Worm (Caenorhabditis elegans): Measurements from ENCODE around the gene C04B4.6.

Gene C04B4.6

DNA sequence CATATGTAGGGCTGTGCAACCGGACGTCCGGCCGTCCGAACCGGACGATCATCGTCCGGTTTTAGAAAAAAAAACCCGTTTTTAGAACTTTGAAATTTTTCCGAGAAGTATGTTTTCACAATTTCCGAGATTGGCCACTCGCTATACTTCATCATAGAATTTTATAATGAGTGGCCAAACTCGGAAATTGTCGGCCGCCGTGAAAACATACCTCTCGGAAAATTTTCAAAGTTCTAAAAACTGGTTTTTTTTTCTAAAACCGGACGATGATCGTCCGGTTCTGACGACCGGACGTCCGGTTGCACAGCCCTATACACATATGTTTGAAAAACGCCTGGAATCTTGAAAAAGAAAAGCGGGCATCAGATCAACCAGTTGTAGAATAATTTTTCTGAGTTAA is 48.3 kb downstream of the C04B4.6 start:
- TF ChIP-seq ceh-36 (tag; optimal IDR thresholded peaks at IDR 0.05) = no peak
- TF ChIP-seq scrt-1 (GFP tag; IDR thresholded peaks at IDR 0.05) = no peak
- no peak for TF ChIP-seq sea-1 (GFP tag; conservative IDR thresholded peaks at IDR 0.05)
- TF ChIP-seq ama-1 (optimal IDR thresholded peaks at IDR 0.05) = no peak
- TF ChIP-seq hmbx-1 (tag; optimal IDR thresholded peaks at IDR 0.05) = no peak
- TF ChIP-seq pes-1 (GFP tag; IDR thresholded peaks at IDR 0.05) = no peak
- TF ChIP-seq tra-4 (tag; optimal IDR thresholded peaks at IDR 0.05) = no peak
- TF ChIP-seq hnd-1 (tag; optimal IDR thresholded peaks at IDR 0.05) = no peak

DNA sequence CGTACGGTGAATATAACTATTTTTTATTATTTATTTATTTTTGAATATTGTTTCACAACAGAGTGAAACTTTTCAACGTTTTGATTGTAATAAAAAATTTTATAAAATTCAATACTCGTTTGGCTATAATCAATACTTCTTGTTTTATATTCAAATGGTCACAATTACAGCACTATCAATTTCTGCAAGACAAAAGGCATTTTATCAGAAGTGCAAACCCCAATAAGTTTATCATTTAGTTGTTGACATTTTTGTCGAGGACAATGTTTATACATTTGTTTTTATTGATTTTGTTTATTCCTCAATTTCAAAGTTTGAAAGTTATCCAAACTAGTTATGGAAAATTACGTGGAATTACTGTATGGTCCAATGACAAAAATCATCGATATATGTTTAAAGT is 49.5 kb downstream of the C04B4.6 start, which contains the start of gene cest-9.1:
Gene cest-9.1, plus strand, starts transcription at position 213 of the 400 bp plus-strand sequence.
- no peak for TF ChIP-seq tbx-37 (GFP tag; conservative IDR thresholded peaks at IDR 0.05)
- no peak for TF ChIP-seq ceh-36 (tag; optimal IDR thresholded peaks at IDR 0.05)
- TF ChIP-seq tbx-11 (GFP tag; IDR thresholded peaks at IDR 0.05) = no peak
- TF ChIP-seq sea-1 (GFP tag; conservative IDR thresholded peaks at IDR 0.05) = no peak
- no peak for TF ChIP-seq flt-1 (GFP tag; IDR thresholded peaks at IDR 0.05)
- no peak for TF ChIP-seq F13C5.2 (tag; optimal IDR thresholded peaks at IDR 0.05)
- TF ChIP-seq aly-1 (tag; optimal IDR thresholded peaks at IDR 0.05) = no peak
- no peak for TF ChIP-seq ama-1 (optimal IDR thresholded peaks at IDR 0.05)
- no peak for TF ChIP-seq tra-4 (tag; optimal IDR thresholded peaks at IDR 0.05)
- no peak for TF ChIP-seq hmg-4 (GFP tag; optimal IDR thresholded peaks at IDR 0.05)
- no peak for TF ChIP-seq ets-7 (tag; optimal IDR thresholded peaks at IDR 0.05)
